Fruit fly (Drosophila melanogaster): Measurements from ENCODE around the gene SmydA-8.

The SmydA-8 gene

DNA sequence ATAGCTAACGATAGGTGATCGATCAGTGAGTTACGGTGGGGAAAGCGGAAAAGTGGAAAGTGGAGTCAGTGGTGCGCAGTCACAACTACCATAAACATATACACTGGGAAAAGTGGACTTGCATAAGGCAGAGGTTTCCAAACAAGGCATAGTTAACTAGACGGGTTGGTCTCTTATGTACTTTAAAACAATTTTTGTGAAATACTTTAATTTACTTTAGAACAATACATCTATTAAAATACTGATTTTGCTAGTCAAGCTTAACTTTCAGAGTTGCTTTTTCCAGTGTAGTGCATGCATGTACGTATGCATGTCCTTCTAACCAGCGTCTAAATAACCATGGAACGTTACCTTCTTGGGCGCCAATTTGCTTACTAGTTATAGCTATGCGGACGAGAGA, 6.3 kb upstream of the SmydA-8 start (continued):
- TF ChIP-seq gem (tag; optimal IDR thresholded peaks at IDR 0.05) (peak; percentile 39), CG11398 (GFP tag; optimal IDR thresholded peaks at IDR 0.05) (no peak), pum (GFP tag; optimal IDR thresholded peaks at IDR 0.05) (no peak), CG10147 (GFP tag; optimal IDR thresholded peaks at IDR 0.05) (no peak), CG8924 (tag; optimal IDR thresholded peaks at IDR 0.05) (no peak), CG7372 (GFP tag; IDR thresholded peaks at IDR 0.05) (no peak), caup (GFP tag; optimal IDR thresholded peaks at IDR 0.05; ENCODE audit: severe bottlenecking) (no peak), wor (GFP tag; IDR thresholded peaks at IDR 0.05) (no peak), ap (GFP tag; IDR thresholded peaks at IDR 0.05) (no peak), Adf1 (GFP tag; IDR thresholded peaks at IDR 0.05) (no peak), CG6765 (GFP tag; optimal IDR thresholded peaks at IDR 0.05) (no peak), disco-r (GFP tag; optimal IDR thresholded peaks at IDR 0.05) (no peak), slp2 (GFP tag; optimal IDR thresholded peaks at IDR 0.05) (no peak), CG12744 (GFP tag; optimal IDR thresholded peaks at IDR 0.05) (no peak), CG11085 (GFP tag; IDR thresholded peaks at IDR 0.05) (no peak), HmgD (GFP tag; optimal IDR thresholded peaks at IDR 0.05) (no peak), CG3726 (GFP tag; IDR thresholded peaks at IDR 0.05) (no peak), zfh1 (GFP tag; IDR thresholded peaks at IDR 0.05) (no peak), luna (GFP tag; optimal IDR thresholded peaks at IDR 0.05) (no peak), gsb-n (tag; optimal IDR thresholded peaks at IDR 0.05) (no peak), CG15479 (GFP tag; optimal IDR thresholded peaks at IDR 0.05) (no peak), Atf-2 (GFP tag; optimal IDR thresholded peaks at IDR 0.05) (no peak), CG18262 (tag; optimal IDR thresholded peaks at IDR 0.05) (peak; percentile 10), her (GFP tag; optimal IDR thresholded peaks at IDR 0.05) (no peak), row (GFP tag; IDR thresholded peaks at IDR 0.05) (no peak), CG13296 (GFP tag; optimal IDR thresholded peaks at IDR 0.05) (no peak), Dek (tag; optimal IDR thresholded peaks at IDR 0.05) (no peak), Poxn (GFP tag; IDR thresholded peaks at IDR 0.05) (no peak), trh (GFP tag; optimal IDR thresholded peaks at IDR 0.05) (no peak), Elba2 (GFP tag; optimal IDR thresholded peaks at IDR 0.05) (no peak), grau (tag; optimal IDR thresholded peaks at IDR 0.05) (peak; percentile 2), dmrt99B (tag; optimal IDR thresholded peaks at IDR 0.05) (peak; percentile 4), Kr (GFP tag; optimal IDR thresholded peaks at IDR 0.05) (no peak), dm (GFP tag; optimal IDR thresholded peaks at IDR 0.05) (no peak), hkb (optimal IDR thresholded peaks at IDR 0.05) (no peak), hkb (GFP tag; IDR thresholded peaks at IDR 0.05) (0 out of 2 replicates have a peak, but pooled peaks have one; percentile 9), nmo (GFP tag; optimal IDR thresholded peaks at IDR 0.05) (peak; percentile 17), CG14965 (GFP tag; optimal IDR thresholded peaks at IDR 0.05; ENCODE audit: borderline replicate concordance) (no peak), CG6683 (GFP tag; optimal IDR thresholded peaks at IDR 0.05) (no peak), Sry-β (GFP tag; optimal IDR thresholded peaks at IDR 0.05) (no peak), Awh (GFP tag; IDR thresholded peaks at IDR 0.05) (no peak), abd-A (tag; optimal IDR thresholded peaks at IDR 0.05) (no peak), kah (GFP tag; optimal IDR thresholded peaks at IDR 0.05) (no peak), NC2β (GFP tag; optimal IDR thresholded peaks at IDR 0.05) (no peak), cas (GFP tag; IDR thresholded peaks at IDR 0.05) (no peak), CG7928 (GFP tag; optimal IDR thresholded peaks at IDR 0.05) (no peak), pb (GFP tag; optimal IDR thresholded peaks at IDR 0.05) (no peak), da (GFP tag; optimal IDR thresholded peaks at IDR 0.05) (no peak), CG17802 (tag; optimal IDR thresholded peaks at IDR 0.05) (no peak), CG12391 (tag; optimal IDR thresholded peaks at IDR 0.05) (no peak), unpg (GFP tag; optimal IDR thresholded peaks at IDR 0.05) (peak; percentile 9), CG10209 (GFP tag; optimal IDR thresholded peaks at IDR 0.05) (no peak), eve (GFP tag; optimal IDR thresholded peaks at IDR 0.05) (no peak)
